Worm (Caenorhabditis elegans) whole organism, L3 larva: ENCODE measurements around the gene nhr-91.
A peak's percentile ranks its signal among the peaks of the same experiment; 100 is the strongest.

Source experiments
- R02D3.7 ChIP-seq: fragments of 150-350 bp; optimal IDR thresholded peaks from 2 replicates; lab custom pipeline; 2014; ENCODE audit warnings: missing biosample characterization, missing genetic modification characterization
- ZK546.5 ChIP-seq: sonication (generic microtip); optimal IDR thresholded peaks from 2 replicates; lab custom pipeline; 2017; ENCODE audit warnings: missing biosample characterization, missing genetic modification characterization
- aly-2 ChIP-seq: fragments of 150-350 bp; optimal IDR thresholded peaks from 2 replicates; lab custom pipeline; 2014; ENCODE audit warnings: missing biosample characterization, missing genetic modification characterization
- ceh-28 ChIP-seq: fragments of 150-350 bp; optimal IDR thresholded peaks from 2 replicates; lab custom pipeline; 2014; ENCODE audit warnings: missing biosample characterization, missing genetic modification reagents, missing genetic modification characterization
- ceh-9 ChIP-seq: sonication (generic microtip); optimal IDR thresholded peaks from 2 replicates; lab custom pipeline; 2018; ENCODE audit warnings: missing biosample characterization, missing genetic modification characterization
- daf-12 ChIP-seq: fragments of 150-350 bp; optimal IDR thresholded peaks from 2 replicates; lab custom pipeline; 2014; ENCODE audit warnings: missing biosample characterization, missing genetic modification reagents, missing genetic modification characterization
- egl-27 ChIP-seq: sonication (generic microtip); optimal IDR thresholded peaks from 4 replicates; lab custom pipeline; 2017; ENCODE audit warnings: missing biosample characterization, missing genetic modification reagents, missing genetic modification characterization
- elt-1 ChIP-seq: fragments of 150-350 bp; optimal IDR thresholded peaks from 2 replicates; lab custom pipeline; 2014; ENCODE audit warnings: missing biosample characterization, missing genetic modification characterization
- elt-2 ChIP-seq: sonication (generic microtip); optimal IDR thresholded peaks from 2 replicates; lab custom pipeline; 2016; ENCODE audit warnings: missing genetic modification reagents, mild to moderate bottlenecking, missing genetic modification characterization, missing compliant biosample characterization
- elt-3 ChIP-seq, 3 experiments: fragments of 150-350 bp in 1 of 3; sonication (generic microtip) in 2 of 3; optimal IDR thresholded peaks; 2 replicates in 2 of 3; 4 replicates in 1 of 3; lab custom pipeline; 2014 to 2017; ENCODE audit warnings: missing biosample characterization in 3 of 3, missing genetic modification characterization in 3 of 3
- fkh-10 ChIP-seq: sonication (generic microtip); optimal IDR thresholded peaks from 2 replicates; lab custom pipeline; 2017; ENCODE audit warnings: missing biosample characterization, missing genetic modification reagents, missing genetic modification characterization
- fkh-2 ChIP-seq: fragments of 150-350 bp; optimal IDR thresholded peaks from 2 replicates; lab custom pipeline; 2014; ENCODE audit warnings: missing biosample characterization, missing genetic modification reagents, missing genetic modification characterization
- hmg-11 ChIP-seq: sonication (generic microtip); optimal IDR thresholded peaks from 2 replicates; lab custom pipeline; 2016; ENCODE audit warnings: missing genetic modification characterization, missing compliant biosample characterization
- jun-1 ChIP-seq: fragments of 150-350 bp; optimal IDR thresholded peaks from 2 replicates; lab custom pipeline; 2014; ENCODE audit warnings: missing biosample characterization, missing genetic modification reagents, missing genetic modification characterization
- lin-15B ChIP-seq: fragments of 150-350 bp; optimal IDR thresholded peaks from 2 replicates; lab custom pipeline; 2014; ENCODE audit warnings: missing biosample characterization, missing genetic modification characterization
- lin-39 ChIP-seq: fragments of 150-350 bp; optimal IDR thresholded peaks from 2 replicates; lab custom pipeline; 2018; ENCODE audit warnings: missing biosample characterization, missing genetic modification reagents, missing genetic modification characterization
- lsy-12 ChIP-seq: sonication (generic microtip); optimal IDR thresholded peaks from 2 replicates; lab custom pipeline; 2016; ENCODE audit warnings: mild to moderate bottlenecking, missing genetic modification characterization, missing compliant biosample characterization
- mdl-1 ChIP-seq: fragments of 150-350 bp; optimal IDR thresholded peaks from 2 replicates; lab custom pipeline; 2014; ENCODE audit warnings: missing biosample characterization, missing genetic modification characterization
- mml-1 ChIP-seq: fragments of 150-350 bp; sonication (generic microtip); optimal IDR thresholded peaks from 3 replicates; lab custom pipeline; 2014; ENCODE audit warnings: missing biosample characterization, missing genetic modification characterization
- nfya-1 ChIP-seq: sonication (generic microtip); optimal IDR thresholded peaks from 2 replicates; lab custom pipeline; 2017; ENCODE audit warnings: missing genetic modification characterization, mild to moderate bottlenecking, missing compliant biosample characterization, antibody characterized with exemption, moderate library complexity; ENCODE audit not compliant: insufficient read depth
- nhr-11 ChIP-seq: fragments of 150-350 bp; optimal IDR thresholded peaks from 2 replicates; lab custom pipeline; 2014; ENCODE audit warnings: missing biosample characterization, missing genetic modification characterization
- nhr-23 ChIP-seq: fragments of 150-350 bp; optimal IDR thresholded peaks from 2 replicates; lab custom pipeline; 2014; ENCODE audit warnings: missing biosample characterization, missing genetic modification reagents, missing genetic modification characterization
- nhr-237 ChIP-seq: fragments of 150-350 bp; optimal IDR thresholded peaks from 2 replicates; lab custom pipeline; 2014; ENCODE audit warnings: missing biosample characterization, missing genetic modification characterization
- nhr-25 ChIP-seq: sonication (generic microtip); optimal IDR thresholded peaks from 2 replicates; lab custom pipeline; 2017; ENCODE audit warnings: missing biosample characterization, missing genetic modification characterization
- nhr-43 ChIP-seq: sonication (generic microtip); optimal IDR thresholded peaks from 2 replicates; lab custom pipeline; 2016; ENCODE audit warnings: mild to moderate bottlenecking, missing genetic modification characterization, missing compliant biosample characterization; ENCODE audit not compliant: poor library complexity, severe bottlenecking
- nhr-67 ChIP-seq: fragments of 150-350 bp; optimal IDR thresholded peaks from 2 replicates; lab custom pipeline; 2014; ENCODE audit warnings: missing biosample characterization, missing genetic modification characterization
- nhr-77 ChIP-seq: fragments of 150-350 bp; optimal IDR thresholded peaks from 2 replicates; lab custom pipeline; 2014; ENCODE audit warnings: missing biosample characterization, missing genetic modification characterization
- pha-4 ChIP-seq: fragments of 150-350 bp; optimal IDR thresholded peaks from 2 replicates; lab custom pipeline; 2014; ENCODE audit warnings: missing biosample characterization, missing genetic modification reagents, missing genetic modification characterization
- pqm-1 ChIP-seq: fragments of 150-350 bp; optimal IDR thresholded peaks from 2 replicates; lab custom pipeline; 2017; ENCODE audit warnings: missing biosample characterization, missing genetic modification characterization, inconsistent platforms
- sea-2 ChIP-seq: fragments of 150-350 bp; sonication (generic microtip); optimal IDR thresholded peaks from 4 replicates; lab custom pipeline; 2014; ENCODE audit warnings: missing biosample characterization, missing genetic modification reagents, missing genetic modification characterization
- skn-1 ChIP-seq: fragments of 150-350 bp; optimal IDR thresholded peaks from 2 replicates; lab custom pipeline; 2014; ENCODE audit warnings: missing biosample characterization, missing genetic modification characterization
- snpc-4 ChIP-seq: fragments of 150-350 bp; optimal IDR thresholded peaks from 2 replicates; lab custom pipeline; 2014; ENCODE audit warnings: missing biosample characterization, missing genetic modification characterization
- tbx-2 ChIP-seq: sonication (generic microtip); optimal IDR thresholded peaks from 2 replicates; lab custom pipeline; 2016; ENCODE audit warnings: mild to moderate bottlenecking, missing genetic modification characterization, missing compliant biosample characterization
- unc-62 ChIP-seq: fragments of 150-350 bp; sonication (generic microtip); optimal IDR thresholded peaks from 4 replicates; lab custom pipeline; 2014; ENCODE audit warnings: missing biosample characterization, missing genetic modification reagents, missing genetic modification characterization
- zag-1 ChIP-seq: fragments of 150-350 bp; optimal IDR thresholded peaks from 2 replicates; lab custom pipeline; 2014; ENCODE audit warnings: missing biosample characterization, missing genetic modification characterization
- ztf-11 ChIP-seq: fragments of 150-350 bp; optimal IDR thresholded peaks from 2 replicates; lab custom pipeline; 2014; ENCODE audit warnings: missing biosample characterization, missing genetic modification characterization

Gene nhr-91

ce11 chrX:15276241-15276640, 32.9 kb upstream of the nhr-91 start:
- no peak for TF ChIP-seq jun-1 (tag; lab: Kevin White, UChicago)
- TF ChIP-seq daf-12 (tag; lab: Kevin White, UChicago) = no peak
- TF ChIP-seq pqm-1 (tag; lab: Kevin White, UChicago) = peak; percentile 60
- peak; percentile 81 for TF ChIP-seq elt-2 (tag; lab: Kevin White, UChicago)
- TF ChIP-seq nhr-67 (tag; lab: Kevin White, UChicago) = no peak
- TF ChIP-seq elt-3 (tag; optimal IDR thresholded peaks at IDR 0.05; lab: Kevin White, UChicago) = no peak
- no peak for TF ChIP-seq sea-2

DNA sequence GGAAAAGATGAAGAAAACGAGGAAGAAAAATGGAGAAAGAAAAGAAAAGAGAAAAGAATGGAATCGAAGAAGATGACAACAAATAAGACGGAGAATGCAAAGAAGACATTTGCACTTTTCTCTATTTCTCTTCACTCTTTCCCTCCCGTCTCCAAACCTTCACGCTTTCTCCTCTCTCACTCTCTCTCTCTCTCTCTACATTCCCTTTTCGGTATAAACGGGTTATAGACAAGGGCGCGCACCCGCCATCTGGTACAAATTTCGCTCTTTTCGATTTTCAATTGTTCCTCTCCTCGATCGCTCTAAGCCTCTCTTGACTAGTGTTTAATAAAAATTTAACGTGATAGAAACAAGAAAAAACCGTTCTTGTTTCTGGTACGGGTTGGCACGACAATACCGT, 32.4 kb upstream of the nhr-91 start:
- TF ChIP-seq daf-12 (tag; lab: Kevin White, UChicago) (no peak), nhr-237 (tag; lab: Kevin White, UChicago) (no peak), R02D3.7 (tag; lab: Kevin White, UChicago) (peak; percentile 21), lin-39 (tag; lab: Kevin White, UChicago) (peak; percentile 29), ZK546.5 (tag; lab: Kevin White, UChicago) (no peak), egl-27 (peak; percentile 72), nhr-11 (peak; percentile 35), lsy-12 (tag; lab: Kevin White, UChicago) (peak; percentile 22), elt-3 (tag; optimal IDR thresholded peaks at IDR 0.05; lab: Kevin White, UChicago) (peak in 1 of 3 experiments; percentile 39), mdl-1 (tag; lab: Kevin White, UChicago) (peak; percentile 49), elt-1 (tag; lab: Kevin White, UChicago) (peak; percentile 79), elt-2 (tag; lab: Kevin White, UChicago) (peak; percentile 32), hmg-11 (tag; lab: Kevin White, UChicago) (peak; percentile 71), nhr-43 (peak; percentile 91), sea-2 (peak; percentile 71), lin-15B (peak; percentile 24), nhr-25 (tag; lab: Kevin White, UChicago) (peak; percentile 95), fkh-10 (peak; percentile 53), ceh-28 (tag; lab: Kevin White, UChicago) (peak; percentile 26), zag-1 (no peak), nhr-23 (tag; lab: Kevin White, UChicago) (peak; percentile 95), snpc-4 (peak; percentile 63), ztf-11 (no peak), unc-62 (GFP tag; lab: Kevin White, UChicago) (peak; percentile 34), jun-1 (tag; lab: Kevin White, UChicago) (peak; percentile 32), pha-4 (tag; lab: Kevin White, UChicago) (peak; percentile 67), tbx-2 (tag; lab: Kevin White, UChicago) (peak; percentile 46), aly-2 (tag; lab: Kevin White, UChicago) (no peak), fkh-2 (tag; lab: Kevin White, UChicago) (no peak), skn-1 (tag; lab: Kevin White, UChicago) (peak; percentile 72), ceh-9 (tag; lab: Kevin White, UChicago) (peak; percentile 45), nfya-1 (peak; percentile 85)

- peak; percentile 16 for TF ChIP-seq nhr-23 (tag; lab: Kevin White, UChicago)
- no peak for TF ChIP-seq tbx-2 (tag; lab: Kevin White, UChicago)
- TF ChIP-seq pha-4 (tag; lab: Kevin White, UChicago) = peak; percentile 15
- TF ChIP-seq nhr-25 (tag; lab: Kevin White, UChicago) = peak; percentile 65
Observed at ce11 chrX:15277714-15278187, 31.4 kb upstream of the nhr-91 start, which contains the start of gene kin-20. kin-20 (minus strand) TSS chrX:15277764.

DNA sequence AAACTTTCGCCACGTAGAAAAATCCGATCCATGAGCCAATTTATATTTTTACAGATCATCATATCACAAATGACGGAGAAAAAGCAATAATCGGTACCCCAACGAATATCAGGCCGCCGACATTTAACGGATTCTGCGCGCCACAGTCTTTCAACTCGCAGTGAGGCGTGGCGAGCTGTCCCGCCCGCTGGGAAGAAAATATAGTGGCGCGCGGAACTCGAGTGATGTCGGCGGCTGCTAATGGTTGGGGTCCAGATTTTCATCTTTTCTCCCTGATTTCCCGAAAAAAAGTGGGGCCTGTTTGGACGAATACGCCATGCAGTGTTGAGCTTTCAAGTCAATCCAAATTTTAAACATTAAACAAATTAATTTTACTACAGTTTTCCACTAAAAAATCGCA, 30.6 kb upstream of the nhr-91 start:
- TF ChIP-seq snpc-4 (peak; percentile 70), fkh-2 (tag; lab: Kevin White, UChicago) (no peak)

- TF ChIP-seq nhr-77 (tag; lab: Kevin White, UChicago) = peak; percentile 25
- TF ChIP-seq pha-4 (tag; lab: Kevin White, UChicago) = peak; percentile 80
- TF ChIP-seq jun-1 (tag; lab: Kevin White, UChicago) = peak; percentile 63
- peak; percentile 23 for TF ChIP-seq nhr-25 (tag; lab: Kevin White, UChicago)
- TF ChIP-seq elt-2 (tag; lab: Kevin White, UChicago) = peak; percentile 35
- no peak for TF ChIP-seq mml-1 (tag; lab: Kevin White, UChicago)
Observed at ce11 chrX:15279301-15279700, 29.9 kb upstream of the nhr-91 start.
